1 fruit fly cellular context compared by ENCODE assay signal in the genomic region with DNA sequence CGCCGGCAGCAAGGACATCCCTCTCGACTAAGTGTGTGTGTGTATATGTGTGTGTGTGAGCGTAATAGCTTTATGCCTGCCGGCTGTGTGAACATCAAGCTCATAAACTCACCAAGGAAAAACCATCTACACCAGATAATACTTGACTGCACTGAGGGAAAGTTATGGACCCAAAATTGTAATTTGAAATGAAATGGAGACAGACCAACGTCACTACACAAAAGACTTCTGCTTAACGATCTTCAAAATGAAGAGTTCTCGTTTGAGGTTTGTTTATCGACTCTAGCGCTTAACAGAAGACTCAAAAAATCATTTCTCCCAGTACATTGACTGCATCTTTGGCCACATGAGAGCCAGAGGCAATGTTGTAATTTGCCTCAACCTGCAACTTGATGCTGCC.
TF ChIP-seq lines count a peak whose summit lies in the region.

No protein-coding gene starts in this region.

TF ChIP-seq in whole organism, prepupa, 60 proteins besides CTCF, POLR2A, EP300 and RAD21 (continued from another document):
- TF ChIP-seq CG8319 (GFP tag; optimal IDR thresholded peaks at IDR 0.05; lab: Kevin White, UChicago), result peak; percentile 10
- TF ChIP-seq ss (GFP tag; optimal IDR thresholded peaks at IDR 0.05; lab: Kevin White, UChicago), result peak in 1 of 2 experiments; percentile 25
- peak; percentile 55 for TF ChIP-seq Sox102F (GFP tag; optimal IDR thresholded peaks at IDR 0.05; lab: Kevin White, UChicago)
- peak; percentile 72 for TF ChIP-seq esn (GFP tag; optimal IDR thresholded peaks at IDR 0.05; lab: Kevin White, UChicago)
- peak; percentile 73 for TF ChIP-seq CG3919 (GFP tag; optimal IDR thresholded peaks at IDR 0.05; lab: Kevin White, UChicago)
- peak; percentile 51 for TF ChIP-seq OdsH (GFP tag; optimal IDR thresholded peaks at IDR 0.05; lab: Kevin White, UChicago)
- no peak for TF ChIP-seq Hr38 (GFP tag; optimal IDR thresholded peaks at IDR 0.05; lab: Kevin White, UChicago)
- no peak for TF ChIP-seq CG4318 (GFP tag; optimal IDR thresholded peaks at IDR 0.05; lab: Kevin White, UChicago)
- peak; percentile 36 for TF ChIP-seq CG11902 (GFP tag; optimal IDR thresholded peaks at IDR 0.05; lab: Kevin White, UChicago)
- TF ChIP-seq CG32006 (GFP tag; optimal IDR thresholded peaks at IDR 0.05; lab: Kevin White, UChicago), result peak; percentile 28
- peak; percentile 44 for TF ChIP-seq CG1621 (tag; optimal IDR thresholded peaks at IDR 0.05; lab: Kevin White, UChicago)
- peak; percentile 36 for TF ChIP-seq CG11762 (GFP tag; optimal IDR thresholded peaks at IDR 0.05; lab: Kevin White, UChicago; ENCODE audit: insufficient read depth)
- peak; percentile 35 for TF ChIP-seq CG34406 (GFP tag; optimal IDR thresholded peaks at IDR 0.05; lab: Kevin White, UChicago)
- peak; percentile 69 for TF ChIP-seq CG31627 (GFP tag; optimal IDR thresholded peaks at IDR 0.05; lab: Kevin White, UChicago)
- peak; percentile 50 for TF ChIP-seq CG6792 (GFP tag; optimal IDR thresholded peaks at IDR 0.05; lab: Kevin White, UChicago)
- peak; percentile 26 for TF ChIP-seq CG6808 (GFP tag; optimal IDR thresholded peaks at IDR 0.05; lab: Kevin White, UChicago)
- TF ChIP-seq acj6 (GFP tag; optimal IDR thresholded peaks at IDR 0.05; lab: Kevin White, UChicago), result peak; percentile 61
- TF ChIP-seq Lpt (GFP tag; optimal IDR thresholded peaks at IDR 0.05; lab: Kevin White, UChicago), result no peak
- TF ChIP-seq Gug (GFP tag; IDR thresholded peaks at IDR 0.05; lab: Robert Waterston, UW), result 0 out of 2 replicates have a peak, but pooled peaks have one; percentile 20
- no peak for TF ChIP-seq fkh (GFP tag; optimal IDR thresholded peaks at IDR 0.05; lab: Kevin White, UChicago)
- 0 out of 3 replicates have a peak, but pooled peaks have one; percentile 13 for TF ChIP-seq eg (GFP tag; IDR thresholded peaks at IDR 0.05; lab: Robert Waterston, UW)
- TF ChIP-seq CG8119 (GFP tag; IDR thresholded peaks at IDR 0.05; lab: Robert Waterston, UW), result no peak
- TF ChIP-seq Hr4 (GFP tag; optimal IDR thresholded peaks at IDR 0.05; lab: Kevin White, UChicago), result peak; percentile 3
- TF ChIP-seq cyc (GFP tag; optimal IDR thresholded peaks at IDR 0.05; lab: Kevin White, UChicago), result peak; percentile 70
- peak; percentile 57 for TF ChIP-seq achi (GFP tag; optimal IDR thresholded peaks at IDR 0.05; lab: Kevin White, UChicago)
- TF ChIP-seq CG16779 (tag; optimal IDR thresholded peaks at IDR 0.05; lab: Kevin White, UChicago), result no peak
- peak; percentile 65; the same call in 2 of the 3 replicates for TF ChIP-seq CG6163 (GFP tag; IDR thresholded peaks at IDR 0.05; lab: Robert Waterston, UW)
- TF ChIP-seq Smox (GFP tag; optimal IDR thresholded peaks at IDR 0.05; lab: Kevin White, UChicago), result peak; percentile 67
- peak; percentile 73 for TF ChIP-seq topi (GFP tag; optimal IDR thresholded peaks at IDR 0.05; lab: Kevin White, UChicago)
- TF ChIP-seq Sox15 (GFP tag; optimal IDR thresholded peaks at IDR 0.05; lab: Kevin White, UChicago), result no peak
- TF ChIP-seq dsx (GFP tag; optimal IDR thresholded peaks at IDR 0.05; lab: Kevin White, UChicago; ENCODE audit: poor library complexity, severe bottlenecking), result peak; percentile 30
- peak; percentile 4 for TF ChIP-seq CG8632 (GFP tag; optimal IDR thresholded peaks at IDR 0.05; lab: Kevin White, UChicago)
- peak; percentile 29 for TF ChIP-seq CG3032 (tag; optimal IDR thresholded peaks at IDR 0.05; lab: Kevin White, UChicago)
TF ChIP-seq in whole organism, prepupa: peak in this region for 47.
